Worm (Caenorhabditis elegans) whole organism, midembryonic: Measurements from ENCODE around the gene fbxa-208.

ENCODE experiments used
- flt-1 ChIP-seq: fragments of 200-800 bp; sonication (Bioruptor generic); IDR thresholded peaks from 2 replicates; pipeline ENCODE4 v1.3.6; 2022; ENCODE audit warnings: missing genetic modification characterization, missing compliant biosample characterization
- klf-2 ChIP-seq: fragments of 200-800 bp; sonication (Bioruptor generic); conservative IDR thresholded peaks from 2 replicates; pipeline ENCODE4 v1.3.6; 2022; ENCODE audit warnings: missing genetic modification reagents, missing genetic modification characterization, missing compliant biosample characterization
- med-1 ChIP-seq: sonication (generic microtip); optimal IDR thresholded peaks from 2 replicates; lab custom pipeline; 2017; ENCODE audit warnings: missing genetic modification characterization, mild to moderate bottlenecking, missing compliant biosample characterization, antibody characterized with exemption, missing genetic modification reagents; ENCODE audit not compliant: insufficient read depth
- tab-1 ChIP-seq: fragments of 200-800 bp; sonication (Bioruptor generic); IDR thresholded peaks from 2 replicates; pipeline ENCODE4 v1.3.6; 2022; ENCODE audit warnings: missing genetic modification characterization, missing compliant biosample characterization

- TF ChIP-seq tab-1 (GFP tag; lab: Robert Waterston, UW) (no peak), med-1 (GFP tag; lab: Kevin White, UChicago) (no peak), flt-1 (GFP tag; lab: Robert Waterston, UW) (no peak), klf-2 (GFP tag; lab: Robert Waterston, UW) (no peak)
Observed at ce11 chrIII:1243199-1243598, 13.4 kb upstream of the fbxa-208 start, which contains the start of gene fbxa-63.
